Fruit fly (Drosophila melanogaster): ENCODE measurements around the gene CG14961.

- TF ChIP-seq CG8301 (tag; optimal IDR thresholded peaks at IDR 0.05) (no peak), CG8159 (tag; optimal IDR thresholded peaks at IDR 0.05) (no peak), CG12605 (GFP tag; IDR thresholded peaks at IDR 0.05) (no peak), Pif1B (GFP tag; optimal IDR thresholded peaks at IDR 0.05) (no peak), CG4496 (GFP tag; IDR thresholded peaks at IDR 0.05) (no peak), Snoo (tag; optimal IDR thresholded peaks at IDR 0.05) (no peak), CG34367 (tag; optimal IDR thresholded peaks at IDR 0.05) (no peak), D1 (tag; optimal IDR thresholded peaks at IDR 0.05) (no peak), CG17806 (tag; optimal IDR thresholded peaks at IDR 0.05) (no peak), CG32121 (GFP tag; IDR thresholded peaks at IDR 0.05) (no peak), CG13204 (GFP tag; optimal IDR thresholded peaks at IDR 0.05) (no peak), CG9948 (tag; optimal IDR thresholded peaks at IDR 0.05) (no peak), CG10348 (GFP tag; IDR thresholded peaks at IDR 0.05) (no peak)
Measured at dm6 chr3L:3325597-3325924, 4.3 kb upstream of the CG14961 start.
